Worm (Caenorhabditis elegans): ENCODE data around the gene C50H2.4.

DNA sequence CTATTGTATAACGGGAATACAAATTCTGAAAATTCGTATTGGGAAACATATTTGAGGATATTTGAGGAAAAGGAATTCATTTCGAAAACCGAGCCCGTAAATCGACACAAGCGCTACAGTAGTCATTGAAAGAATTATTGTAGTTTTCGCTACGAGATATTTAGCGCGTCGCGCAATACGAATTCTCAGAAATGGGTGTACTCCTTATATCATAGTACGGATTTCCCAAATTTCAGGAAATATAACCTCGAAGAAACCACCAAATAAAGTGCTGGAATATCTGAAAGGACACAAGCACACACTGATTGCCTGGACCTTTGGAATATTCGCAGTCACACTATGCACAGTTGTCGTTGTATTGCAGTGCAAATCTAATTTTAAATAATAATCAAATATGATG, 10.6 kb downstream of the C50H2.4 start:
- TF ChIP-seq tbx-2 (tag; optimal IDR thresholded peaks at IDR 0.05) (no peak), eor-1 (tag; optimal IDR thresholded peaks at IDR 0.05) (no peak), lin-39 (tag; optimal IDR thresholded peaks at IDR 0.05) (no peak), ceh-9 (tag; optimal IDR thresholded peaks at IDR 0.05) (no peak), nhr-28 (tag; optimal IDR thresholded peaks at IDR 0.05) (no peak), lin-15B (tag; optimal IDR thresholded peaks at IDR 0.05) (no peak), zag-1 (tag; optimal IDR thresholded peaks at IDR 0.05) (no peak), nfya-1 (tag; optimal IDR thresholded peaks at IDR 0.05; ENCODE audit: insufficient read depth) (no peak), elt-2 (tag; optimal IDR thresholded peaks at IDR 0.05) (no peak), nhr-77 (tag; optimal IDR thresholded peaks at IDR 0.05) (no peak), nhr-237 (tag; optimal IDR thresholded peaks at IDR 0.05) (no peak), pqm-1 (tag; optimal IDR thresholded peaks at IDR 0.05) (no peak), jun-1 (tag; optimal IDR thresholded peaks at IDR 0.05) (no peak)

Data from whole organism, L3 larva.